Worm (Caenorhabditis elegans): ENCODE results near the gene F57C7.4.

DNA sequence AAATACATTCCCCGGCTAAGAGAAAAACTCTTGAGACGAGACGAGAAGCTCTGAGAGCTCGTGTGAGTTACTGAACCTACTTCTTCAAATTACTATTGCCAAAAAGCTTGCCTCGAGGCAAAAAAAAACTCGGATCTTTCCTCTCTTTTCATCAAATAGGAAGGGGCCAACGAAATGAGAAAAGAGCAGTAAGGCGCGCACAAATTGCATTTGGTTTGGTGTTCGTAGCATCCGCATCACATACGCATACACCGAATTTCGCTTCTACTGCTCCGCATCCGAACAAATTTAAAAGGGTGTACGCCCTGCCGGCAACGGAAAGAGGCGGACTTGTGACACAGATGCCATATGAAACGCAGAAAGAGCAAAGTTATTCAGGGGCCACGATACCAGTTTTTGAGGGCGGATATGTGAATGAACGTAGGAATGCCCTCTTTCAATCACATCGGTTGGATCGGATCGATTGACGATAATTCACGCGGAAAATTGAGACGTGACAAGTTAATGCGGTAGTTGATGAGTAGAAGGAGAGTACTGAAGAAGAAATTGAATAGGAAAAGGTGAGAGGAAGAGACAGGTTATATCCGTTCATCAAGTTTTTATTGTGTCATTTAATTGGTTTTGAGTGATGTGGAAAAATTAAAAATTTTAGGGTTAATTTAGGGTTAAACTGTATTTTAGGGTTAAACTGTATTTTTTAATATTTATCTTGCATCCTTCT is 5.5 kb upstream of the F57C7.4 start:
- TF ChIP-seq hnd-1 (tag; optimal IDR thresholded peaks at IDR 0.05): no peak
- no peak for TF ChIP-seq scrt-1 (GFP tag; IDR thresholded peaks at IDR 0.05)
- no peak for TF ChIP-seq ceh-36 (tag; optimal IDR thresholded peaks at IDR 0.05)
- no peak for TF ChIP-seq flt-1 (GFP tag; IDR thresholded peaks at IDR 0.05)
- TF ChIP-seq ceh-13 (GFP tag; optimal IDR thresholded peaks at IDR 0.05): no peak
- no peak for TF ChIP-seq ama-1 (optimal IDR thresholded peaks at IDR 0.05)
- TF ChIP-seq sea-1 (GFP tag; conservative IDR thresholded peaks at IDR 0.05): no peak
- TF ChIP-seq aly-1 (tag; optimal IDR thresholded peaks at IDR 0.05): no peak
- TF ChIP-seq tra-4 (tag; optimal IDR thresholded peaks at IDR 0.05): no peak
- no peak for TF ChIP-seq hmbx-1 (tag; optimal IDR thresholded peaks at IDR 0.05)
- no peak for TF ChIP-seq tbx-11 (GFP tag; IDR thresholded peaks at IDR 0.05)
- TF ChIP-seq pes-1 (GFP tag; IDR thresholded peaks at IDR 0.05): no peak
